Worm (Caenorhabditis elegans) whole organism, L3 larva: ENCODE measurements around the gene rcq-5.

Experiments used
- ZK546.5 ChIP-seq: sonication (generic microtip); optimal IDR thresholded peaks from 2 replicates; lab custom pipeline; 2017; ENCODE audit warnings: missing biosample characterization, missing genetic modification characterization
- aly-2 ChIP-seq: fragments of 150-350 bp; optimal IDR thresholded peaks from 2 replicates; lab custom pipeline; 2014; ENCODE audit warnings: missing biosample characterization, missing genetic modification characterization
- ceh-28 ChIP-seq: fragments of 150-350 bp; optimal IDR thresholded peaks from 2 replicates; lab custom pipeline; 2014; ENCODE audit warnings: missing biosample characterization, missing genetic modification reagents, missing genetic modification characterization
- ceh-82 ChIP-seq: fragments of 150-350 bp; optimal IDR thresholded peaks from 2 replicates; lab custom pipeline; 2014; ENCODE audit warnings: missing biosample characterization, missing genetic modification characterization
- daf-12 ChIP-seq: fragments of 150-350 bp; optimal IDR thresholded peaks from 2 replicates; lab custom pipeline; 2014; ENCODE audit warnings: missing biosample characterization, missing genetic modification reagents, missing genetic modification characterization
- egl-5 ChIP-seq: fragments of 150-350 bp; optimal IDR thresholded peaks from 2 replicates; lab custom pipeline; 2017; ENCODE audit warnings: missing biosample characterization, missing genetic modification reagents, missing genetic modification characterization, inconsistent platforms
- elt-1 ChIP-seq: fragments of 150-350 bp; optimal IDR thresholded peaks from 2 replicates; lab custom pipeline; 2014; ENCODE audit warnings: missing biosample characterization, missing genetic modification characterization
- elt-3 ChIP-seq, 3 experiments: fragments of 150-350 bp in 1 of 3; sonication (generic microtip) in 2 of 3; optimal IDR thresholded peaks; 2 replicates in 2 of 3; 4 replicates in 1 of 3; lab custom pipeline; 2014 to 2017; ENCODE audit warnings: missing biosample characterization in 3 of 3, missing genetic modification characterization in 3 of 3
- eor-1 ChIP-seq, 2 experiments: fragments of 150-350 bp; optimal IDR thresholded peaks; 2 replicates each; lab custom pipeline; 2014 to 2018; ENCODE audit warnings: missing biosample characterization in 2 of 2, missing genetic modification characterization in 2 of 2
- hmg-11 ChIP-seq: sonication (generic microtip); optimal IDR thresholded peaks from 2 replicates; lab custom pipeline; 2016; ENCODE audit warnings: missing genetic modification characterization, missing compliant biosample characterization
- jun-1 ChIP-seq: fragments of 150-350 bp; optimal IDR thresholded peaks from 2 replicates; lab custom pipeline; 2014; ENCODE audit warnings: missing biosample characterization, missing genetic modification reagents, missing genetic modification characterization
- lin-15B ChIP-seq: fragments of 150-350 bp; optimal IDR thresholded peaks from 2 replicates; lab custom pipeline; 2014; ENCODE audit warnings: missing biosample characterization, missing genetic modification characterization
- lin-39 ChIP-seq: fragments of 150-350 bp; optimal IDR thresholded peaks from 2 replicates; lab custom pipeline; 2018; ENCODE audit warnings: missing biosample characterization, missing genetic modification reagents, missing genetic modification characterization
- lsy-12 ChIP-seq: sonication (generic microtip); optimal IDR thresholded peaks from 2 replicates; lab custom pipeline; 2016; ENCODE audit warnings: mild to moderate bottlenecking, missing genetic modification characterization, missing compliant biosample characterization
- nfya-1 ChIP-seq: sonication (generic microtip); optimal IDR thresholded peaks from 2 replicates; lab custom pipeline; 2017; ENCODE audit warnings: missing genetic modification characterization, mild to moderate bottlenecking, missing compliant biosample characterization, antibody characterized with exemption, moderate library complexity; ENCODE audit not compliant: insufficient read depth
- nhr-12 ChIP-seq: fragments of 150-350 bp; optimal IDR thresholded peaks from 2 replicates; lab custom pipeline; 2014; ENCODE audit warnings: missing biosample characterization, missing genetic modification characterization
- nhr-23 ChIP-seq: fragments of 150-350 bp; optimal IDR thresholded peaks from 2 replicates; lab custom pipeline; 2014; ENCODE audit warnings: missing biosample characterization, missing genetic modification reagents, missing genetic modification characterization
- nhr-25 ChIP-seq: sonication (generic microtip); optimal IDR thresholded peaks from 2 replicates; lab custom pipeline; 2017; ENCODE audit warnings: missing biosample characterization, missing genetic modification characterization
- nhr-28 ChIP-seq: fragments of 150-350 bp; optimal IDR thresholded peaks from 2 replicates; lab custom pipeline; 2014; ENCODE audit warnings: missing biosample characterization, missing genetic modification characterization
- nhr-67 ChIP-seq: fragments of 150-350 bp; optimal IDR thresholded peaks from 2 replicates; lab custom pipeline; 2014; ENCODE audit warnings: missing biosample characterization, missing genetic modification characterization
- pha-4 ChIP-seq: fragments of 150-350 bp; optimal IDR thresholded peaks from 2 replicates; lab custom pipeline; 2014; ENCODE audit warnings: missing biosample characterization, missing genetic modification reagents, missing genetic modification characterization
- pqm-1 ChIP-seq: fragments of 150-350 bp; optimal IDR thresholded peaks from 2 replicates; lab custom pipeline; 2017; ENCODE audit warnings: missing biosample characterization, missing genetic modification characterization, inconsistent platforms
- unc-39 ChIP-seq: sonication (generic microtip); optimal IDR thresholded peaks from 4 replicates; lab custom pipeline; 2017; ENCODE audit warnings: missing biosample characterization, missing genetic modification characterization
- unc-62 ChIP-seq: fragments of 150-350 bp; sonication (generic microtip); optimal IDR thresholded peaks from 4 replicates; lab custom pipeline; 2014; ENCODE audit warnings: missing biosample characterization, missing genetic modification reagents, missing genetic modification characterization

The rcq-5 gene

ce11 chrIII:4004064-4004580 lies 53.7 kb downstream of the rcq-5 start, which contains the start of gene tif-1A (continued):
- no peak for TF ChIP-seq nhr-67 (tag; lab: Kevin White, UChicago)
- no peak for TF ChIP-seq aly-2 (tag; lab: Kevin White, UChicago)
- peak; percentile 95 for TF ChIP-seq pqm-1 (tag; lab: Kevin White, UChicago)
- TF ChIP-seq ceh-82: no peak
- no peak for TF ChIP-seq nhr-12
- no peak for TF ChIP-seq elt-1 (tag; lab: Kevin White, UChicago)
- peak; percentile 45 for TF ChIP-seq ceh-28
- TF ChIP-seq daf-12 (tag; lab: Kevin White, UChicago): no peak
- no peak for TF ChIP-seq eor-1 (tag; optimal IDR thresholded peaks at IDR 0.05; lab: Kevin White, UChicago)
- TF ChIP-seq nhr-23: peak; percentile 84
- peak; percentile 83 for TF ChIP-seq lsy-12 (tag; lab: Kevin White, UChicago)
- TF ChIP-seq hmg-11 (tag; lab: Kevin White, UChicago): peak; percentile 88
- peak; percentile 19 for TF ChIP-seq egl-5 (tag; lab: Kevin White, UChicago)
- no peak for TF ChIP-seq unc-62 (GFP tag; lab: Kevin White, UChicago)
- TF ChIP-seq unc-39: no peak
- peak; percentile 96 for TF ChIP-seq pha-4
- no peak for TF ChIP-seq elt-3 (tag; optimal IDR thresholded peaks at IDR 0.05; lab: Kevin White, UChicago)
- peak; percentile 85 for TF ChIP-seq nfya-1 (tag; lab: Kevin White, UChicago)
- TF ChIP-seq nhr-28 (tag; lab: Kevin White, UChicago): no peak
- peak; percentile 78 for TF ChIP-seq lin-15B (tag; lab: Kevin White, UChicago)
- no peak for TF ChIP-seq ZK546.5 (tag; lab: Kevin White, UChicago)
- TF ChIP-seq lin-39: peak; percentile 68
- TF ChIP-seq nhr-25 (tag; lab: Kevin White, UChicago): peak; percentile 66
- peak; percentile 82 for TF ChIP-seq jun-1 (tag; lab: Kevin White, UChicago)
- TF ChIP-seq, all 47 proteins: peak for 21
